Worm (Caenorhabditis elegans): ENCODE results near the gene dtmk-1.

Gene dtmk-1

DNA sequence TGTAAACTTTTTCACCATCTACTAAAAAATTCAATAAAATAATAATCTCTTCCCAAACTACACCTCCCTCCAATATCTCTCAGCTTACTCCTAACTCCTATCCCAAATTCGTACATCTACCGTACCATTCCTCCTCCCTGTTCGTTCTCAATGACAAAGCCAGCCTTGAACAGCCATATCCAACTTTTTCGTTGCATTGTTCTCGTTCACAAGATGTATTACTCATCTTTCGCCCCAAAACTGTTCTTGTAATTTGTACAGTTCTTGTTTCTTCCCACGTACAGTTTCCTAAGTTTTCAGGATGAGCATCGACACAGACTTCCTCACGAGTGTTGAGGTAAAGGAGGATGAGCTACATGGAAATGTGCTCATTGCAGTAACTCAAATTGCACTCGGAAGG, 12.0 kb downstream of the dtmk-1 start, which contains the start of gene egl-43:
TSS of gene egl-43 (plus strand) at position 301 of the 400 bp plus-strand sequence.
- TF ChIP-seq ref-1 (GFP tag; conservative IDR thresholded peaks at IDR 0.05) (no peak), T22C8.4 (GFP tag; IDR thresholded peaks at IDR 0.05) (no peak), flt-1 (GFP tag; IDR thresholded peaks at IDR 0.05) (no peak), cog-1 (tag; optimal IDR thresholded peaks at IDR 0.05) (no peak), klf-2 (GFP tag; conservative IDR thresholded peaks at IDR 0.05) (no peak), med-1 (GFP tag; optimal IDR thresholded peaks at IDR 0.05; ENCODE audit: insufficient read depth) (no peak), ztf-29 (GFP tag; IDR thresholded peaks at IDR 0.05) (no peak), tab-1 (GFP tag; IDR thresholded peaks at IDR 0.05) (no peak), ztf-23 (GFP tag; IDR thresholded peaks at IDR 0.05) (no peak)

DNA sequence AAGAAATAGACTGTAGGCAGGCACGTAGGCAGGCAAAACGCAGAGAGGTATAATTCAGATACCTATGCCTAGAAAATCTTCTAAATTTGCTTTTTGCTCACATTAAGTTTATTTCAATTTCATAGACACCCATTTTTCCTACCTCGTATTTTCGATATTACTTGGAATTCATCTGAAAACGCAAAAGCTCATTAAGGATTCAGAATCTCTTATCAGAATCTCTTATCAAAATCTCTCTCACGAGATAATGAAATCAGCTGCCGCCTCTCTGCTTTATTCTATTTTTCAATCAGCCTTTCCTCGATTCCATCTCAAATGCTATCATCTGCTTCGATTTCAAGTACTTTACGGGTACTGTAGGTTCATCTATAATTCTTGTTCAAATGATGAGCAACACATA, 15.1 kb downstream of the dtmk-1 start:
- TF ChIP-seq ztf-23 (GFP tag; IDR thresholded peaks at IDR 0.05) = no peak
- TF ChIP-seq ztf-29 (GFP tag; IDR thresholded peaks at IDR 0.05) = no peak
- TF ChIP-seq tab-1 (GFP tag; IDR thresholded peaks at IDR 0.05) = no peak
- TF ChIP-seq flt-1 (GFP tag; IDR thresholded peaks at IDR 0.05) = no peak
- no peak for TF ChIP-seq klf-2 (GFP tag; conservative IDR thresholded peaks at IDR 0.05)
- no peak for TF ChIP-seq T22C8.4 (GFP tag; IDR thresholded peaks at IDR 0.05)
- TF ChIP-seq med-1 (GFP tag; optimal IDR thresholded peaks at IDR 0.05; ENCODE audit: insufficient read depth) = no peak
- TF ChIP-seq ref-1 (GFP tag; conservative IDR thresholded peaks at IDR 0.05) = no peak
- no peak for TF ChIP-seq cog-1 (tag; optimal IDR thresholded peaks at IDR 0.05)

DNA sequence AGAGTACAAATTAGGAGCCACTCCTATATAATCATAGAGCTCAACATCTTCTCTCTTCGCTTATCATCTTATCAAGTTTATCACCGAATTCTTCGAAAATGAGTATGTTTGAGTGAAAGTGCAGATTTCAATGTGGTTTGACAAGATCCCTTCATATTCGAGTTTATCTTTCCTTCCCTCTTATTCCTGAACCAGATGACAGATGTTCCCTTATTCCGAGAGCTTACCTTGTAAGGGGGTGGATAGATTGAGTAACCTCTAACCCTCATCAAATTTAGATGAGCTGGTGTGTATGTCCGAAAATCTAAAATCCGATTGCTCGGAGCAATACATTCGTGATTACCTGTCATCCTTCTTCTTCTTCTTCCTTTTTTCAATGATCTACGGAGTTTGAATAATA, 18.2 kb downstream of the dtmk-1 start:
- TF ChIP-seq ztf-23 (GFP tag; IDR thresholded peaks at IDR 0.05) (no peak), ref-1 (GFP tag; conservative IDR thresholded peaks at IDR 0.05) (no peak), med-1 (GFP tag; optimal IDR thresholded peaks at IDR 0.05; ENCODE audit: insufficient read depth) (no peak), flt-1 (GFP tag; IDR thresholded peaks at IDR 0.05) (no peak), ztf-29 (GFP tag; IDR thresholded peaks at IDR 0.05) (no peak), cog-1 (tag; optimal IDR thresholded peaks at IDR 0.05) (no peak), tab-1 (GFP tag; IDR thresholded peaks at IDR 0.05) (no peak), klf-2 (GFP tag; conservative IDR thresholded peaks at IDR 0.05) (no peak), T22C8.4 (GFP tag; IDR thresholded peaks at IDR 0.05) (no peak)

DNA sequence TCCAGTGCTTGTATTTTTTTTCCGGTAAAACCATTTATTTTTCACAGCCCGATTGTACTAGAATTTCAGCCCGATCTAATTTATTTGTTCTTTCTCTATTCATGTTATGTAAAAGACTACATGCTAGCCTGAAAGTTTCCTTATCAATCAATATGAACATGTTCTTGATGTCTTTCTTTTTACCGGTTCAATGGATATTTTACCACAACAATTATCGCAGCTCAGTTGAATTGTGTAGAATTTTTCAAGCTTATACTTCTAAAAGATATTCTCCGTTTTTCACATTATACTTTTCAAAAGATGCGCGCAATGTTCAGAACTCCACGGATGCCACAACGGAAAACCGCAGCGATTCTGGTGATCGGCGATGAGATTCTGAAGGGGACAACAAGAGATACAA, 23.1 kb downstream of the dtmk-1 start, which contains the start of gene flad-1:
TSS of gene flad-1 (plus strand) at position 301 of the 400 bp plus-strand sequence.
- TF ChIP-seq ref-1 (GFP tag; conservative IDR thresholded peaks at IDR 0.05) (no peak), med-1 (GFP tag; optimal IDR thresholded peaks at IDR 0.05; ENCODE audit: insufficient read depth) (no peak), ztf-23 (GFP tag; IDR thresholded peaks at IDR 0.05) (no peak), tab-1 (GFP tag; IDR thresholded peaks at IDR 0.05) (no peak), T22C8.4 (GFP tag; IDR thresholded peaks at IDR 0.05) (no peak), ztf-29 (GFP tag; IDR thresholded peaks at IDR 0.05) (no peak), klf-2 (GFP tag; conservative IDR thresholded peaks at IDR 0.05) (no peak), flt-1 (GFP tag; IDR thresholded peaks at IDR 0.05) (no peak), cog-1 (tag; optimal IDR thresholded peaks at IDR 0.05) (no peak)

DNA sequence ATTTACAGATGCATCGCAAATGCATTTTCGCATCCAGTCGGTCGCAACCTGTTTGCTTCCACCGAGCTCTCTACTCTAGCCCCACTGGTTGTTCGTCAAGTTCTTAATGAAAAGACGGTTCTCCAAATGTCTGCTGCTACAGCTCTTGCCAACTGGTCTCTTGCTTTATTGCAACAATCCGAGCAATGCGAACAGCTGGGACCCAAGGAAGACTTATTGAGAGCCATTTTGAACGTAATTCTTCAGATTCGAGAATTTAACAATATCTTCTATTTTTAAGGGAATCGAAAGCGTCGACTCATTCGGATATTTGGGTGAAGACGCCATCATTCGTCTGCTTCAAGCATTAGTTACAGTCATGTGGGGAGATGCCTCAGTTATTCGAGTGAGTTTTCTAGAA, 23.7 kb downstream of the dtmk-1 start:
- TF ChIP-seq ztf-23 (GFP tag; IDR thresholded peaks at IDR 0.05) = no peak
- no peak for TF ChIP-seq klf-2 (GFP tag; conservative IDR thresholded peaks at IDR 0.05)
- no peak for TF ChIP-seq cog-1 (tag; optimal IDR thresholded peaks at IDR 0.05)
- TF ChIP-seq ref-1 (GFP tag; conservative IDR thresholded peaks at IDR 0.05) = no peak
- no peak for TF ChIP-seq med-1 (GFP tag; optimal IDR thresholded peaks at IDR 0.05; ENCODE audit: insufficient read depth)
- no peak for TF ChIP-seq flt-1 (GFP tag; IDR thresholded peaks at IDR 0.05)
- no peak for TF ChIP-seq ztf-29 (GFP tag; IDR thresholded peaks at IDR 0.05)

DNA sequence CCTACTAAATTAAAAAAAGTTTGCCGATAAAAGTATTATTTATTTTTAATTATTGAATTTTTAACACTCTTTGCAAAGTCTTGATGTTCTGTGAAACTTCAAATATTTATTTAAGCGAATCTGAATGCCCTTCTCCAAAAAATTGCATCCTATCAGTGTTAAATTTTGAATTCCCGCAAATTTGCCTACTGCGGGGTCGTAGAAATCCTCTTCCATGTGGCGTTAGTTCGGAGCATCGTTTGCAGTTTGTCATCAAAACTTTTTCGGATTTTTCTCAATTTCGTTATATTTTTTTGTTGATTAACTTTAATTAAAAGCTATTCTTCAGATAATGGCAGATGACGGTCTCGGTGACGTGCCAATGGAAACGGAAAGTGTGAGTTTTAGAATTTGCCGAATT, 26.5 kb downstream of the dtmk-1 start, which contains the start of gene ufd-3:
TSS of gene ufd-3 (plus strand) at position 324 of the 400 bp plus-strand sequence.
- TF ChIP-seq T22C8.4 (GFP tag; IDR thresholded peaks at IDR 0.05) (no peak), ztf-29 (GFP tag; IDR thresholded peaks at IDR 0.05) (peak; percentile 54; the same call in 1 of the 2 replicates), cog-1 (tag; optimal IDR thresholded peaks at IDR 0.05) (peak; percentile 64), flt-1 (GFP tag; IDR thresholded peaks at IDR 0.05) (peak; percentile 74; the same call in 1 of the 2 replicates), klf-2 (GFP tag; conservative IDR thresholded peaks at IDR 0.05) (peak; percentile 73), ztf-23 (GFP tag; IDR thresholded peaks at IDR 0.05) (peak; percentile 69; the same call in 1 of the 2 replicates), med-1 (GFP tag; optimal IDR thresholded peaks at IDR 0.05; ENCODE audit: insufficient read depth) (no peak)

DNA sequence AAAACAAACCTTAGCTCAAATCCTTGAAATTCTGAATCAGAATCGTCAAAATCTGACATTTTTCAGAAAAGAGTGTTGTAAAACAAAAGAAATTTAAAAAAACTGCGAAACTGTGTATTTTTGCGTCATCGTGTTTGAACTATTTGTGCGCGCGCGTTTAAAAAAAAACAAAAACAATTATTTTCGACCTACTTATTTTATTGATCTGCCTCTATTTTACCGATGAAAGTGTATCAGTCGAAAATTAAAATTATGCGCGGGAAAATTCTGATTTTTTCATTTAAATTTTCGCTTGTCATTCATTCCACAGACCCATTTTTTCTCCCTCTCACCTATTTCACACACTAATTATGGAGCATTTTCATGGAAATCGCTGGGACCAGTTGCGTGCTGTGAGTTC, 28.0 kb downstream of the dtmk-1 start, which contains the start of the genes C05C10.7 and C05C10.5:
TSS of gene C05C10.7 (minus strand) at position 95 of the 400 bp plus-strand sequence.
TSS of gene C05C10.5 (plus strand) at position 164 of the 400 bp plus-strand sequence.
- TF ChIP-seq med-1 (GFP tag; optimal IDR thresholded peaks at IDR 0.05; ENCODE audit: insufficient read depth) (no peak), tab-1 (GFP tag; IDR thresholded peaks at IDR 0.05) (no peak), ztf-23 (GFP tag; IDR thresholded peaks at IDR 0.05) (no peak), cog-1 (tag; optimal IDR thresholded peaks at IDR 0.05) (no peak), flt-1 (GFP tag; IDR thresholded peaks at IDR 0.05) (no peak), klf-2 (GFP tag; conservative IDR thresholded peaks at IDR 0.05) (no peak), ref-1 (GFP tag; conservative IDR thresholded peaks at IDR 0.05) (no peak)

DNA sequence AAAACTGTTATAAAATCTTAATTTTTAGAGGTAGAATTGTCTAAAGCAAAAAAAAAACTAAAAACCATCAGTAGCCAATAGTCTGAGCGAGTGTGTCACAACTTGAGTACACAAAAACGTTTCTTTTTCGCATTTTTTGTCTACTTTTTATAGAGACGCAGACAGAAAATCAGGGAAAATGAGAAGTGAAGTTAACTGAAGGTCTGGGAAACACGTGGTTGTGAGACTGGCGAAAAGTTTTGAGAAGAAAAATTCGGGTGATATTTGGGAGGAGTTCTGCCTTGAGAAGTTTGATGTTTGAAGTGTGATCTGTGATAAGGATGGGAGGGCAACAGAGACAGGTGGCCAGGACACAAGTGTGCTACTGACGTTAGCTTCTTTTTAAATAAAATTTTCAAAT, 29.3 kb downstream of the dtmk-1 start:
- TF ChIP-seq cog-1 (tag; optimal IDR thresholded peaks at IDR 0.05) = no peak
- no peak for TF ChIP-seq tab-1 (GFP tag; IDR thresholded peaks at IDR 0.05)
- TF ChIP-seq ref-1 (GFP tag; conservative IDR thresholded peaks at IDR 0.05) = no peak
- no peak for TF ChIP-seq ztf-23 (GFP tag; IDR thresholded peaks at IDR 0.05)
- TF ChIP-seq T22C8.4 (GFP tag; IDR thresholded peaks at IDR 0.05) = no peak
- TF ChIP-seq med-1 (GFP tag; optimal IDR thresholded peaks at IDR 0.05; ENCODE audit: insufficient read depth) = no peak
- no peak for TF ChIP-seq flt-1 (GFP tag; IDR thresholded peaks at IDR 0.05)
- no peak for TF ChIP-seq ztf-29 (GFP tag; IDR thresholded peaks at IDR 0.05)
- no peak for TF ChIP-seq klf-2 (GFP tag; conservative IDR thresholded peaks at IDR 0.05)

DNA sequence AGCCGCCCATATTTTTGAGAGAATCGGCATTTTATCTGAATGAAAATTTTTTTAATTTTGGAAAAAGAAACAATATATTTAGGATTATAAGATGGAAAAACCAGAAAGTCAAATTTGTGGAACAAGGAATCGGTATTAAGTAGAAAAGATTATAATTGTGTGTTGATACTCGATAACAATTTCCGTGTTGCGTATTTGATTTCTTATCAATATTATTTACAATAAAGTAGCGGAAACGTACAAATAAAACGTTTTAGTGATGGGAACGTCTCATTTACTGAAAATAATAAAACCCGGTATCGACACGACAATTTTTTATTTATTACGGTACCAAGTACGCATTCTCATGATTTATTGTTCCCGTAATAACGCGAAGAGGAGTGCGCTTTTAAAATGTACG, 30.0 kb downstream of the dtmk-1 start, which contains the start of gene C05C10.3:
TSS of gene C05C10.3 (minus strand) at position 35 of the 400 bp plus-strand sequence.
- TF ChIP-seq ref-1 (GFP tag; conservative IDR thresholded peaks at IDR 0.05) (no peak), cog-1 (tag; optimal IDR thresholded peaks at IDR 0.05) (no peak), ztf-29 (GFP tag; IDR thresholded peaks at IDR 0.05) (no peak), flt-1 (GFP tag; IDR thresholded peaks at IDR 0.05) (no peak), med-1 (GFP tag; optimal IDR thresholded peaks at IDR 0.05; ENCODE audit: insufficient read depth) (no peak), T22C8.4 (GFP tag; IDR thresholded peaks at IDR 0.05) (no peak), klf-2 (GFP tag; conservative IDR thresholded peaks at IDR 0.05) (no peak), ztf-23 (GFP tag; IDR thresholded peaks at IDR 0.05) (no peak), tab-1 (GFP tag; IDR thresholded peaks at IDR 0.05) (no peak)

Measured in whole organism, midembryonic.